Worm (Caenorhabditis elegans): ENCODE measurements around the gene Y55D9A.2.
A peak's percentile ranks its signal among the peaks of the same experiment; 100 is the strongest.

Gene Y55D9A.2

ce11 chrIV:12583181-12583580 lies 22.1 kb downstream of the Y55D9A.2 start:
- TF ChIP-seq tbx-2 (tag; optimal IDR thresholded peaks at IDR 0.05): no peak
- TF ChIP-seq ceh-31 (tag; optimal IDR thresholded peaks at IDR 0.05): peak; percentile 21
- no peak for TF ChIP-seq dve-1 (tag; optimal IDR thresholded peaks at IDR 0.05)
- TF ChIP-seq unc-42 (tag; optimal IDR thresholded peaks at IDR 0.05): peak; percentile 60

ce11 chrIV:12581046-12581445 lies 24.2 kb downstream of the Y55D9A.2 start, which contains the start of gene K08E7.6:
Gene K08E7.6 (minus strand): TSS chrIV:12581146.
- TF ChIP-seq pha-2 (tag; optimal IDR thresholded peaks at IDR 0.05): no peak

- TF ChIP-seq T23F11.4 (GFP tag; optimal IDR thresholded peaks at IDR 0.05): no peak
- no peak for TF ChIP-seq ttx-3 (tag; optimal IDR thresholded peaks at IDR 0.05)
- TF ChIP-seq unc-55 (GFP tag; optimal IDR thresholded peaks at IDR 0.05): no peak
- no peak for TF ChIP-seq ceh-24 (tag; optimal IDR thresholded peaks at IDR 0.05)
- TF ChIP-seq K02D7.2 (tag; optimal IDR thresholded peaks at IDR 0.05): no peak
- no peak for TF ChIP-seq eyg-1 (tag; optimal IDR thresholded peaks at IDR 0.05)
- no peak for TF ChIP-seq ceh-6 (GFP tag; optimal IDR thresholded peaks at IDR 0.05)
- TF ChIP-seq nhr-11 (tag; optimal IDR thresholded peaks at IDR 0.05): no peak
- TF ChIP-seq ceh-31 (tag; optimal IDR thresholded peaks at IDR 0.05): no peak
- no peak for TF ChIP-seq gmeb-2 (tag; optimal IDR thresholded peaks at IDR 0.05)
- no peak for TF ChIP-seq pqm-1 (tag; optimal IDR thresholded peaks at IDR 0.05)
- no peak for TF ChIP-seq ahr-1 (tag; optimal IDR thresholded peaks at IDR 0.05)
- no peak for TF ChIP-seq fax-1 (tag; optimal IDR thresholded peaks at IDR 0.05)
- TF ChIP-seq hlh-15 (tag; optimal IDR thresholded peaks at IDR 0.05): no peak
Observed at ce11 chrIV:12574265-12574664, 31.0 kb downstream of the Y55D9A.2 start.

- no peak for TF ChIP-seq ceh-19 (GFP tag; optimal IDR thresholded peaks at IDR 0.05)
- TF ChIP-seq hlh-13 (GFP tag; optimal IDR thresholded peaks at IDR 0.05): no peak
- no peak for TF ChIP-seq tbx-7 (tag; optimal IDR thresholded peaks at IDR 0.05)
- TF ChIP-seq ets-4 (tag; optimal IDR thresholded peaks at IDR 0.05): no peak
- no peak for TF ChIP-seq nhr-11 (tag; optimal IDR thresholded peaks at IDR 0.05)
- no peak for TF ChIP-seq F13H6.1 (tag; optimal IDR thresholded peaks at IDR 0.05)
- TF ChIP-seq ceh-18 (tag; optimal IDR thresholded peaks at IDR 0.05): no peak
- TF ChIP-seq ceh-9 (tag; optimal IDR thresholded peaks at IDR 0.05): no peak
- TF ChIP-seq C08G9.2 (tag; optimal IDR thresholded peaks at IDR 0.05): no peak
- TF ChIP-seq nhr-232 (tag; optimal IDR thresholded peaks at IDR 0.05): no peak
- no peak for TF ChIP-seq Y22D7AL.16 (tag; optimal IDR thresholded peaks at IDR 0.05)
- TF ChIP-seq lim-6 (tag; optimal IDR thresholded peaks at IDR 0.05): no peak
- no peak for TF ChIP-seq elt-4 (tag; optimal IDR thresholded peaks at IDR 0.05)
- no peak for TF ChIP-seq tbx-2 (tag; optimal IDR thresholded peaks at IDR 0.05)
- TF ChIP-seq pqm-1 (tag; optimal IDR thresholded peaks at IDR 0.05): no peak
- TF ChIP-seq ceh-24 (tag; optimal IDR thresholded peaks at IDR 0.05): no peak
- no peak for TF ChIP-seq ceh-30 (tag; optimal IDR thresholded peaks at IDR 0.05)
Observed at ce11 chrIV:12573068-12573467, 32.2 kb downstream of the Y55D9A.2 start, which contains the start of gene K08E7.5. Gene K08E7.5 (plus strand): TSS chrIV:12573368.

ce11 chrIV:12571047-12571446 lies 34.2 kb downstream of the Y55D9A.2 start, which contains the start of gene K08E7.4:
Gene K08E7.4 (minus strand): TSS chrIV:12571147.
- TF ChIP-seq ceh-48 (tag; optimal IDR thresholded peaks at IDR 0.05): no peak
- TF ChIP-seq elt-2 (tag; optimal IDR thresholded peaks at IDR 0.05): no peak
- no peak for TF ChIP-seq lim-6 (tag; optimal IDR thresholded peaks at IDR 0.05)
- no peak for TF ChIP-seq C08G9.2 (tag; optimal IDR thresholded peaks at IDR 0.05)
- no peak for TF ChIP-seq gmeb-2 (tag; optimal IDR thresholded peaks at IDR 0.05)
- TF ChIP-seq ceh-45 (GFP tag; IDR thresholded peaks at IDR 0.05): no peak
- TF ChIP-seq ttx-3 (tag; optimal IDR thresholded peaks at IDR 0.05): no peak
- no peak for TF ChIP-seq pag-3 (tag; optimal IDR thresholded peaks at IDR 0.05; ENCODE audit: borderline replicate concordance)

Data from whole organism, late embryonic.